Fruit fly (Drosophila melanogaster) whole organism, embryonic: ENCODE results near the gene CG5180.

ENCODE experiments used
- ATbp ChIP-seq: fragments of 200-800 bp; sonication (Bioruptor generic); optimal IDR thresholded peaks from 2 replicates; lab custom pipeline; 2017; ENCODE audit warnings: missing biosample characterization, mild to moderate bottlenecking, missing genetic modification characterization, missing genetic modification reagents
- Ada2b ChIP-seq: fragments of 200-800 bp; sonication (Bioruptor generic); IDR thresholded peaks from 2 replicates; pipeline ENCODE4 v1.3.6; 2022; ENCODE audit warnings: missing biosample characterization, missing genetic modification characterization
- B-H1 ChIP-seq: fragments of 200-800 bp; sonication (Bioruptor generic); IDR thresholded peaks from 3 replicates; pipeline ENCODE4 v1.3.6; 2022; ENCODE audit warnings: missing biosample characterization, missing genetic modification characterization
- Bgb ChIP-seq: fragments of 200-800 bp; sonication (Bioruptor generic); IDR thresholded peaks from 2 replicates; pipeline ENCODE4 v1.3.6; 2022; ENCODE audit warnings: missing biosample characterization, missing genetic modification characterization; ENCODE audit not compliant: partially characterized antibody
- CG11398 ChIP-seq: fragments of 200-800 bp; sonication (Bioruptor generic); optimal IDR thresholded peaks from 2 replicates; lab custom pipeline; 2016; ENCODE audit warnings: missing biosample characterization, missing genetic modification characterization
- CG12391 ChIP-seq: fragments of 200-800 bp; sonication (Bioruptor generic); optimal IDR thresholded peaks from 3 replicates; lab custom pipeline; 2018; ENCODE audit warnings: missing biosample characterization, mild to moderate bottlenecking, missing genetic modification characterization, moderate library complexity
- CG13287 ChIP-seq: fragments of 200-800 bp; sonication (Bioruptor generic); IDR thresholded peaks from 2 replicates; pipeline ENCODE4 v1.3.6; 2022; ENCODE audit warnings: missing biosample characterization, missing genetic modification characterization; ENCODE audit not compliant: partially characterized antibody
- CG15479 ChIP-seq: fragments of 200-800 bp; sonication (Bioruptor generic); optimal IDR thresholded peaks from 3 replicates; lab custom pipeline; 2019; ENCODE audit warnings: missing biosample characterization, mild to moderate bottlenecking, missing genetic modification characterization, moderate library complexity
- CG15514 ChIP-seq: fragments of 200-800 bp; sonication (Bioruptor generic); optimal IDR thresholded peaks from 3 replicates; lab custom pipeline; 2017; ENCODE audit warnings: missing biosample characterization, missing genetic modification characterization, mild to moderate bottlenecking, moderate library complexity, missing genetic modification reagents
- CG1647 ChIP-seq: fragments of 200-800 bp; sonication (Bioruptor generic); optimal IDR thresholded peaks from 3 replicates; lab custom pipeline; 2016; ENCODE audit warnings: missing biosample characterization, missing genetic modification characterization
- CG16779 ChIP-seq: fragments of 200-800 bp; sonication (Bioruptor generic); IDR thresholded peaks from 2 replicates; pipeline ENCODE4 v1.3.6; 2022; ENCODE audit warnings: missing biosample characterization, missing genetic modification characterization
- CG17829 ChIP-seq: fragments of 200-800 bp; optimal IDR thresholded peaks from 2 replicates; lab custom pipeline; 2019; ENCODE audit warnings: missing biosample characterization, mild to moderate bottlenecking, missing genetic modification characterization, moderate library complexity
- CG1792 ChIP-seq: fragments of 200-800 bp; sonication (Bioruptor generic); optimal IDR thresholded peaks from 2 replicates; lab custom pipeline; 2016; ENCODE audit warnings: missing biosample characterization, missing genetic modification characterization
- CG1832 ChIP-seq: fragments of 200-800 bp; sonication (Bioruptor generic); optimal IDR thresholded peaks from 2 replicates; lab custom pipeline; 2017; ENCODE audit warnings: missing biosample characterization, mild to moderate bottlenecking, missing genetic modification characterization, inconsistent platforms
- CG2116 ChIP-seq: fragments of 200-800 bp; sonication (Bioruptor generic); optimal IDR thresholded peaks from 3 replicates; lab custom pipeline; 2018; ENCODE audit warnings: missing biosample characterization, mild to moderate bottlenecking, missing genetic modification characterization
- CG34376 ChIP-seq: fragments of 200-800 bp; sonication (Bioruptor generic); optimal IDR thresholded peaks from 2 replicates; lab custom pipeline; 2018; ENCODE audit warnings: missing biosample characterization, mild to moderate bottlenecking, missing genetic modification characterization
- CG42726 ChIP-seq: fragments of 200-800 bp; sonication (Bioruptor generic); IDR thresholded peaks from 2 replicates; pipeline ENCODE4 v1.3.6; 2022; ENCODE audit warnings: missing biosample characterization, missing genetic modification characterization; ENCODE audit not compliant: partially characterized antibody
- CG6175 ChIP-seq: fragments of 200-800 bp; sonication (Bioruptor generic); IDR thresholded peaks from 3 replicates; pipeline ENCODE4 v1.3.6; 2022; ENCODE audit warnings: missing biosample characterization, missing genetic modification characterization
- CG6254 ChIP-seq: fragments of 200-800 bp; sonication (Bioruptor generic); optimal IDR thresholded peaks from 3 replicates; lab custom pipeline; 2017; ENCODE audit warnings: mild to moderate bottlenecking, missing biosample characterization, missing genetic modification reagents, missing genetic modification characterization
- CG7271 ChIP-seq: fragments of 200-800 bp; sonication (Bioruptor generic); optimal IDR thresholded peaks from 2 replicates; lab custom pipeline; 2018; ENCODE audit warnings: missing biosample characterization, mild to moderate bottlenecking, missing genetic modification characterization, moderate library complexity
- CG7556 ChIP-seq: fragments of 200-800 bp; sonication (Bioruptor generic); optimal IDR thresholded peaks from 2 replicates; lab custom pipeline; 2017; ENCODE audit warnings: missing biosample characterization, mild to moderate bottlenecking, missing genetic modification characterization
- CG9797 ChIP-seq: fragments of 200-800 bp; sonication (Bioruptor generic); optimal IDR thresholded peaks from 3 replicates; lab custom pipeline; 2018; ENCODE audit warnings: missing biosample characterization, mild to moderate bottlenecking, missing genetic modification characterization
- E2f1 ChIP-seq: fragments of 200-800 bp; sonication (Bioruptor generic); IDR thresholded peaks from 2 replicates; pipeline ENCODE4 v1.3.6; 2022; ENCODE audit warnings: missing biosample characterization, missing genetic modification characterization
- Fer2 ChIP-seq: fragments of 200-800 bp; sonication (Bioruptor generic); optimal IDR thresholded peaks from 2 replicates; lab custom pipeline; 2018; ENCODE audit warnings: missing biosample characterization, mild to moderate bottlenecking, missing genetic modification characterization, moderate library complexity
- HLH4C ChIP-seq: fragments of 200-800 bp; sonication (Bioruptor generic); IDR thresholded peaks from 3 replicates; pipeline ENCODE4 v1.3.6; 2022; ENCODE audit warnings: missing biosample characterization, missing genetic modification characterization; ENCODE audit not compliant: partially characterized antibody
- Jarid2 ChIP-seq: fragments of 200-800 bp; sonication (Bioruptor generic); optimal IDR thresholded peaks from 3 replicates; lab custom pipeline; 2017; ENCODE audit warnings: mild to moderate bottlenecking, missing biosample characterization, missing genetic modification reagents, missing genetic modification characterization
- Kr ChIP-seq: fragments of 200-800 bp; sonication (Bioruptor generic); optimal IDR thresholded peaks from 2 replicates; lab custom pipeline; 2017; ENCODE audit warnings: missing biosample characterization, mild to moderate bottlenecking, missing genetic modification characterization
- Med ChIP-seq: fragments of 200-800 bp; sonication (Bioruptor generic); peaks from one replicate; lab custom pipeline; 2016; ENCODE audit warnings: missing biosample characterization, missing genetic modification characterization, mild to moderate bottlenecking, inconsistent platforms, moderate library complexity
- Opbp ChIP-seq: fragments of 200-800 bp; sonication (Bioruptor generic); IDR thresholded peaks from 3 replicates; pipeline ENCODE4 v1.3.6; 2022; ENCODE audit warnings: missing biosample characterization, missing genetic modification characterization; ENCODE audit not compliant: partially characterized antibody
- Sox100B ChIP-seq: fragments of 200-800 bp; sonication (Bioruptor generic); optimal IDR thresholded peaks from 3 replicates; lab custom pipeline; 2018; ENCODE audit warnings: missing biosample characterization, mild to moderate bottlenecking, missing genetic modification characterization
- abd-A ChIP-seq: fragments of 200-800 bp; sonication (Bioruptor generic); optimal IDR thresholded peaks from 3 replicates; lab custom pipeline; 2019; ENCODE audit warnings: missing biosample characterization, mild to moderate bottlenecking, missing genetic modification characterization, moderate library complexity
- ash1 ChIP-seq: fragments of 200-800 bp; sonication (Bioruptor generic); optimal IDR thresholded peaks from 2 replicates; lab custom pipeline; 2018; ENCODE audit warnings: missing biosample characterization, mild to moderate bottlenecking, missing genetic modification characterization
- bbx ChIP-seq: fragments of 200-800 bp; sonication (Bioruptor generic); IDR thresholded peaks from 2 replicates; pipeline ENCODE4 v1.3.6; 2022; ENCODE audit warnings: missing biosample characterization, missing genetic modification characterization; ENCODE audit not compliant: partially characterized antibody
- cad ChIP-seq: fragments of >200 bp; optimal IDR thresholded peaks from 2 replicates; lab custom pipeline; 2017; ENCODE audit warnings: missing biosample characterization, missing genetic modification characterization
- chm ChIP-seq: fragments of 200-800 bp; sonication (Bioruptor generic); IDR thresholded peaks from 2 replicates; pipeline ENCODE4 v1.3.6; 2022; ENCODE audit warnings: missing biosample characterization, missing genetic modification characterization
- croc ChIP-seq: fragments of 200-800 bp; sonication (Bioruptor generic); conservative IDR thresholded peaks from 3 replicates; pipeline ENCODE4 v1.3.6; 2022; ENCODE audit warnings: missing biosample characterization, missing genetic modification characterization
- jigr1 ChIP-seq: fragments of 200-800 bp; sonication (Bioruptor generic); IDR thresholded peaks from 3 replicates; pipeline ENCODE4 v1.3.6; 2022; ENCODE audit warnings: missing biosample characterization, missing genetic modification characterization
- jumu ChIP-seq: fragments of 200-800 bp; sonication (Bioruptor generic); optimal IDR thresholded peaks from 3 replicates; lab custom pipeline; 2016; ENCODE audit warnings: missing biosample characterization, missing genetic modification characterization
- lbe ChIP-seq: fragments of 200-800 bp; sonication (Bioruptor generic); optimal IDR thresholded peaks from 2 replicates; lab custom pipeline; 2016; ENCODE audit warnings: missing biosample characterization, mild to moderate bottlenecking, missing genetic modification characterization
- lmd ChIP-seq: fragments of 200-800 bp; sonication (Bioruptor generic); IDR thresholded peaks from 2 replicates; pipeline ENCODE4 v1.3.6; 2022; ENCODE audit warnings: missing biosample characterization, missing genetic modification characterization
- lola ChIP-seq, 3 experiments: fragments of >200 bp in 2 of 3; fragments of 200-800 bp in 1 of 3; sonication (Bioruptor generic) in 1 of 3; optimal IDR thresholded peaks; 2 replicates each; lab custom pipeline; 2017 to 2019; ENCODE audit warnings: missing biosample characterization in 3 of 3, missing genetic modification characterization in 3 of 3, mild to moderate bottlenecking in 1 of 3, moderate library complexity in 1 of 3
- mam ChIP-seq: fragments of 200-800 bp; sonication (Bioruptor generic); optimal IDR thresholded peaks from 3 replicates; lab custom pipeline; 2016; ENCODE audit warnings: missing biosample characterization, missing genetic modification characterization
- nau ChIP-seq: fragments of 200-800 bp; sonication (Bioruptor generic); optimal IDR thresholded peaks from 3 replicates; lab custom pipeline; 2017; ENCODE audit warnings: missing biosample characterization, mild to moderate bottlenecking, missing genetic modification characterization, missing genetic modification reagents
- nmo ChIP-seq: fragments of 200-800 bp; sonication (Bioruptor generic); optimal IDR thresholded peaks from 2 replicates; lab custom pipeline; 2018; ENCODE audit warnings: missing biosample characterization, mild to moderate bottlenecking, missing genetic modification characterization, moderate library complexity
- oc ChIP-seq: fragments of 200-800 bp; sonication (Bioruptor generic); optimal IDR thresholded peaks from 2 replicates; lab custom pipeline; 2018; ENCODE audit warnings: missing biosample characterization, mild to moderate bottlenecking, missing genetic modification characterization, moderate library complexity
- peb ChIP-seq: fragments of 200-800 bp; sonication (Bioruptor generic); IDR thresholded peaks from 2 replicates; pipeline ENCODE4 v1.3.6; 2022; ENCODE audit warnings: missing biosample characterization, missing genetic modification characterization
- pnt ChIP-seq: fragments of 200-800 bp; sonication (Bioruptor generic); optimal IDR thresholded peaks from 3 replicates; lab custom pipeline; 2016; ENCODE audit warnings: missing biosample characterization, missing genetic modification characterization
- slp2 ChIP-seq: fragments of 200-800 bp; sonication (Bioruptor generic); optimal IDR thresholded peaks from 2 replicates; lab custom pipeline; 2016; ENCODE audit warnings: missing biosample characterization, missing genetic modification characterization
- vfl ChIP-seq: fragments of 200-800 bp; sonication (Bioruptor generic); optimal IDR thresholded peaks from 2 replicates; lab custom pipeline; 2016; ENCODE audit warnings: missing biosample characterization, missing genetic modification characterization
- wor ChIP-seq: fragments of 200-800 bp; sonication (Bioruptor generic); IDR thresholded peaks from 2 replicates; pipeline ENCODE4 v1.3.6; 2022; ENCODE audit warnings: missing biosample characterization, missing genetic modification characterization
- zen ChIP-seq: fragments of 200-800 bp; sonication (Bioruptor generic); optimal IDR thresholded peaks from 3 replicates; lab custom pipeline; 2018; ENCODE audit warnings: missing biosample characterization, mild to moderate bottlenecking, missing genetic modification characterization, moderate library complexity

CG5180 gene

dm6 chr3R:20604078-20604477, 46.3 kb downstream of the CG5180 start (continued):
- no peak for TF ChIP-seq lmd (GFP tag; lab: Robert Waterston, UW)
- TF ChIP-seq CG9797, result no peak
- TF ChIP-seq zen, result no peak
- no peak for TF ChIP-seq CG2116
- TF ChIP-seq Jarid2 (GFP tag; lab: Kevin White, UChicago), result no peak
- no peak for TF ChIP-seq slp2
- TF ChIP-seq vfl (GFP tag; lab: Kevin White, UChicago), result no peak
- TF ChIP-seq cad (GFP tag; lab: Kevin White, UChicago), result no peak
- no peak for TF ChIP-seq Ada2b (GFP tag; lab: Robert Waterston, UW)
- no peak for TF ChIP-seq CG7271 (tag; lab: Kevin White, UChicago)
- TF ChIP-seq E2f1 (GFP tag; lab: Robert Waterston, UW), result no peak
- TF ChIP-seq CG1832 (GFP tag; lab: Kevin White, UChicago), result no peak
- no peak for TF ChIP-seq ash1
- no peak for TF ChIP-seq CG17829
- TF ChIP-seq CG34376 (GFP tag; lab: Kevin White, UChicago), result no peak
- TF ChIP-seq nmo (GFP tag; lab: Kevin White, UChicago), result no peak
- no peak for TF ChIP-seq peb (GFP tag; lab: Robert Waterston, UW)
- TF ChIP-seq Bgb (GFP tag; lab: Robert Waterston, UW), result no peak
- TF ChIP-seq HLH4C (GFP tag; lab: Robert Waterston, UW), result no peak
- TF ChIP-seq Med (GFP tag; lab: Kevin White, UChicago), result peak; percentile 79
- no peak for TF ChIP-seq CG15479 (GFP tag; lab: Kevin White, UChicago)
- no peak for TF ChIP-seq B-H1 (GFP tag; lab: Robert Waterston, UW)
- no peak for TF ChIP-seq lola (GFP tag; optimal IDR thresholded peaks at IDR 0.05; lab: Kevin White, UChicago)
- no peak for TF ChIP-seq CG15514 (GFP tag; lab: Kevin White, UChicago)
- no peak for TF ChIP-seq CG42726
- TF ChIP-seq CG12391 (tag; lab: Kevin White, UChicago), result no peak
- TF ChIP-seq CG7556 (GFP tag; lab: Kevin White, UChicago), result no peak
- no peak for TF ChIP-seq ATbp
- peak; percentile 91 for TF ChIP-seq CG6175 (GFP tag; lab: Robert Waterston, UW)
- TF ChIP-seq CG13287, result no peak; the same call in 1 of the 2 replicates
- TF ChIP-seq CG1792 (GFP tag; lab: Kevin White, UChicago), result no peak
- TF ChIP-seq CG1647 (GFP tag; lab: Kevin White, UChicago), result no peak
- no peak for TF ChIP-seq jigr1 (GFP tag; lab: Robert Waterston, UW)
- no peak for TF ChIP-seq CG16779 (GFP tag; lab: Robert Waterston, UW)
- TF ChIP-seq pnt (GFP tag; lab: Kevin White, UChicago), result no peak
- TF ChIP-seq chm (GFP tag; lab: Robert Waterston, UW), result 0 out of 2 replicates have a peak, but pooled peaks have one; percentile 29
- no peak for TF ChIP-seq wor (GFP tag; lab: Robert Waterston, UW)
- no peak for TF ChIP-seq abd-A (tag; lab: Kevin White, UChicago)
- no peak for TF ChIP-seq bbx (GFP tag; lab: Robert Waterston, UW)
- TF ChIP-seq mam (GFP tag; lab: Kevin White, UChicago), result no peak
- no peak for TF ChIP-seq Opbp (GFP tag; lab: Robert Waterston, UW)
- TF ChIP-seq nau (GFP tag; lab: Kevin White, UChicago), result peak; percentile 78
- TF ChIP-seq lbe, result no peak
- TF ChIP-seq Fer2 (tag; lab: Kevin White, UChicago), result no peak
- no peak for TF ChIP-seq Sox100B
- TF ChIP-seq CG6254 (GFP tag; lab: Kevin White, UChicago), result no peak
- TF ChIP-seq CG11398, result no peak
- TF ChIP-seq croc (GFP tag; lab: Robert Waterston, UW), result no peak
- TF ChIP-seq Kr (GFP tag; lab: Kevin White, UChicago), result no peak
- no peak for TF ChIP-seq oc (tag; lab: Kevin White, UChicago)
- TF ChIP-seq jumu, result no peak
